Worm (Caenorhabditis elegans): ENCODE results near the gene F45D11.14.
"Not testable (repeated sequence)": the region's sequence is repeated elsewhere in the genome, so short reads cannot be mapped to it uniquely, and the experiment has no call there.

F45D11.14 gene

DNA sequence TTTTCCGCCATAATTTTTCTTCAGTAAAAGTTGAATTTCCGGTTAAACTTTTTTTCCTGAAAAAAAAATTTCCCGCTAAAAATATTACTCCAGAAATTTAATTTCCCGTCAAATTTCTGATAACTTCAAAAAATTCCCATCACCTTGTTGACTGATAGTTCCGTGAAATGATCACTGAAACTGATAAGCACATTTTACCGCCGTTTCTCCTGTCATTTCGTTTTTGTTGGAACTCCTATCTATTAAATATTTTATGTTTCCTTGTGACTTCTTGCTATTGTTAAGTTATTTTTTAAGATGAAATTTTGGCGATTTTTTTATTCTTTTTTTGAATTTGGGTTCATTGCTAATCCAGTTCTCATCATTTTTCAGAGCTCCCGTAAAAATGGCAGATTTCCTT lies 22.3 kb upstream of the F45D11.14 start, which contains the start of gene math-34:
Gene math-34 (plus strand): TSS at position 371 of the 400 bp plus-strand sequence.
- TF ChIP-seq unc-120 (tag; optimal IDR thresholded peaks at IDR 0.05; ENCODE audit: poor library complexity, severe bottlenecking) (no peak), ham-2 (GFP tag; optimal IDR thresholded peaks at IDR 0.05) (no peak), sem-2 (GFP tag; optimal IDR thresholded peaks at IDR 0.05) (no peak), unc-39 (tag; optimal IDR thresholded peaks at IDR 0.05) (no peak), mls-2 (tag; optimal IDR thresholded peaks at IDR 0.05) (no peak), nhr-237 (tag; optimal IDR thresholded peaks at IDR 0.05) (no peak), lsy-2 (tag; optimal IDR thresholded peaks at IDR 0.05) (no peak)

DNA sequence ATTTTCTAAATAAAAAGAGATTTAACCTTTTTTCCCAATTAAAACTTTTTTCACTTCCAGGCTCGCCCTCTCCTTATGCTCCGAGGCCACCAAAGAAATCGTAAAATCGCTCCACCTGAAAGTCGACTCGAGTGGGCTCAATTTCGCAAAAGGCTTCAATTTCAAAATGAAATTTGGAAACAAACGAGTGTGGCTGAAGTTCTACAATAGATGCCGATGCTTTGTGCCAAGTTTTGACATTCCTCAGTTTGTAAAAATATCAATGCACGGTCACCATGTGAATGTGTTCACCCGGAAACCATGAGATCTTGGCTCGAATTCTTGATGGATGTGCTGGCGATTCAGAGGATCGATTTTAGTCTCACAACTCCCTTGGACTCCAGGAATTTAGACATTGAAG lies 20.4 kb upstream of the F45D11.14 start, which contains the start of gene M01D1.12:
Gene M01D1.12 (plus strand): TSS at position 301 of the 400 bp plus-strand sequence.
- no peak for TF ChIP-seq bed-3 (GFP tag; optimal IDR thresholded peaks at IDR 0.05)

DNA sequence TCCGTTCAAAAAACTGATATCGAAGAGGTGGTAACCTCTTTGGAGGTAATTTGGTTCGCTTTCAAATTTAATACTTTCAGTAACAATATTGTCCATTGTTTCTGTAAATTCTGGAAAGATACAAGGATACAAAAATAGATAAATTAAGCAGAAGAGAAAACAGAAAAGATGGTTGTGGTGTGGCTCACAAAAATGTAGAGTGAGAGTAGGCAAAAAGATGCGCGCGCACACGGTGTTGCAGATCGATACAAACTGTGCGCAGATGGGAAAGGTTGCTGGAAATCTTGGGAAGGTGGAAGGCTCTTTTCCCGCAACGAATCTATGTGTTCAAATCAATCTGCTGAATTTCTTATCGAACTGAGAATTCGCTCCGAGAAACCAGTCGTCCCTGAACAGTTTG lies 18.4 kb upstream of the F45D11.14 start, which contains the start of gene btb-11:
Gene btb-11 (minus strand): TSS at position 101 of the 400 bp plus-strand sequence.
- not testable (repeated sequence) for TF ChIP-seq M03D4.4 (tag; optimal IDR thresholded peaks at IDR 0.05); bed-3 (GFP tag; optimal IDR thresholded peaks at IDR 0.05); nhr-76 (tag; optimal IDR thresholded peaks at IDR 0.05)

DNA sequence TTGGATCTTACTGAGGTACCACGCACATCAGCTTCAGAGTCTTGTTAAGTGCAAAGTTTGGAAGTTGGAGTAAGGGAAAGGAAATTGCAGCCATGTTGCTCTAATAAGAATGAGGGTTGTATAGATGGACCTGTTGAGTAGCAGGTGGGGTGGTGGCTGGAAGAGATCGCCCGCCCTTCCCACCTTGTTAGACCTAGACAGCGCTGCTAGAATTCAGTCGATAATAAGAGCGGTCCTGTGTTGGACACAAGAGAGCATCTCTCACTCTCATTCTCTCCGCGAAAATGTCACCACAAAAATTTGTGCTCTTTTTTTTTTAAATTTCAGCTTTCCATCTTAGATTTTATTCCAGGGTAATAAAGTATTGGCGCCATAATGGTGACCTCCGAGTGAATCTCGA lies 4.9 kb downstream of the F45D11.14 start, which contains the start of the genes fbxb-30 and F45D11.5:
Gene fbxb-30 (minus strand): TSS at position 101 of the 400 bp plus-strand sequence.
Gene F45D11.5 (plus strand): TSS at position 352 of the 400 bp plus-strand sequence.
- no peak for TF ChIP-seq cnd-1 (tag; optimal IDR thresholded peaks at IDR 0.05)
- no peak for TF ChIP-seq elt-3 (tag; optimal IDR thresholded peaks at IDR 0.05)
- TF ChIP-seq ceh-43 (GFP tag; optimal IDR thresholded peaks at IDR 0.05), result no peak
- TF ChIP-seq ces-1 (GFP tag; optimal IDR thresholded peaks at IDR 0.05), result no peak
- TF ChIP-seq nhr-12 (tag; optimal IDR thresholded peaks at IDR 0.05), result no peak
- TF ChIP-seq mls-2 (tag; optimal IDR thresholded peaks at IDR 0.05), result no peak
- TF ChIP-seq bed-3 (GFP tag; optimal IDR thresholded peaks at IDR 0.05), result no peak
- TF ChIP-seq snpc-4 (tag; optimal IDR thresholded peaks at IDR 0.05), result no peak
- TF ChIP-seq lsy-2 (tag; optimal IDR thresholded peaks at IDR 0.05), result no peak
- TF ChIP-seq unc-120 (tag; optimal IDR thresholded peaks at IDR 0.05; ENCODE audit: poor library complexity, severe bottlenecking), result no peak

DNA sequence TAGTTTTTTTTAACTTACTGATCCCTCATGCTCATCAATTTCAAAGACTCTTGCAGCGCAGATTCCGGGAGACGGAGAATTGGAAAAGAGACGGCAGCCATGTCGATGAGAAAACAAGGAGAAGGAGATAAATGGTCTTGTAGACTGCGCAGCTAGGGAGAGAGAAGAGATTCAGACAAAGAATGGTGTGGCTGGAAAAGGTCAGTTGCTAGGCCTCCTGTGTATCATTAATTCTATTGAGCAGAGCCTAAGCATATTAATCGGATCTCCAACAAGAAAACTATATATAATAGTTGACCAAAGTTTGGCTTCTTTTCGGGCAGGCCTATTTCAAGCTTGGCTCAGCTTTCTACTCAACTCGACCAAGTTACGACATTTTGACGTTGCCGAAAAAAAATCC lies 6.8 kb downstream of the F45D11.14 start, which contains the start of gene fbxb-29:
Gene fbxb-29 (minus strand): TSS at position 101 of the 400 bp plus-strand sequence.
- TF ChIP-seq tbx-8 (GFP tag; optimal IDR thresholded peaks at IDR 0.05) (no peak), zip-8 (tag; optimal IDR thresholded peaks at IDR 0.05) (no peak), lin-32 (GFP tag; optimal IDR thresholded peaks at IDR 0.05) (no peak), nhr-2 (tag; optimal IDR thresholded peaks at IDR 0.05) (no peak), ces-1 (GFP tag; optimal IDR thresholded peaks at IDR 0.05) (no peak), blmp-1 (tag; optimal IDR thresholded peaks at IDR 0.05) (no peak), nhr-237 (tag; optimal IDR thresholded peaks at IDR 0.05) (no peak), unc-62 (GFP tag; optimal IDR thresholded peaks at IDR 0.05) (no peak), ceh-39 (tag; optimal IDR thresholded peaks at IDR 0.05) (no peak), drap-1 (GFP tag; optimal IDR thresholded peaks at IDR 0.05) (no peak), elt-3 (tag; optimal IDR thresholded peaks at IDR 0.05) (no peak), ham-2 (GFP tag; optimal IDR thresholded peaks at IDR 0.05) (no peak), mls-2 (tag; optimal IDR thresholded peaks at IDR 0.05) (no peak)

DNA sequence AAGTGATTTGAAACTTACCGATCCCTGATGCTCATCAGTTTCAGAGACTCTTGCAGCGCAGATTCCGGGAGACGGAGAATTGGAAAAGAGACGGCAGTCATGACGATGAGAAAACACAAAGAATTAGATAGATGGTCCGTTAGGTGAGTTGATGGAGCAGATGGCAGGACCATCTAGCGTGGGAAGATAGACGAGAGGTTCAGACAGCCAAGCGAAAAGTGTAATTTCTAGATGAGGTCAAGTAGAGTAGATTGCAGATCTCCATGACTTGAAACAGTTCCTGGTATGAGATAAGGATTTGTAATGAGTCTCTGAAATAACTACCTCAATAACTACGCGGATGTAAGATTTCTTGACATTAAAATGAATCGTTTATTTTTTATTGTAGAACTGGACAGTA lies 10.2 kb downstream of the F45D11.14 start, which contains the start of gene F45D11.11:
Gene F45D11.11 (minus strand): TSS at position 101 of the 400 bp plus-strand sequence.
- not testable (repeated sequence) for TF ChIP-seq ceh-39 (tag; optimal IDR thresholded peaks at IDR 0.05); elt-1 (tag; optimal IDR thresholded peaks at IDR 0.05; ENCODE audit: borderline replicate concordance, insufficient read depth); ham-2 (GFP tag; optimal IDR thresholded peaks at IDR 0.05)

DNA sequence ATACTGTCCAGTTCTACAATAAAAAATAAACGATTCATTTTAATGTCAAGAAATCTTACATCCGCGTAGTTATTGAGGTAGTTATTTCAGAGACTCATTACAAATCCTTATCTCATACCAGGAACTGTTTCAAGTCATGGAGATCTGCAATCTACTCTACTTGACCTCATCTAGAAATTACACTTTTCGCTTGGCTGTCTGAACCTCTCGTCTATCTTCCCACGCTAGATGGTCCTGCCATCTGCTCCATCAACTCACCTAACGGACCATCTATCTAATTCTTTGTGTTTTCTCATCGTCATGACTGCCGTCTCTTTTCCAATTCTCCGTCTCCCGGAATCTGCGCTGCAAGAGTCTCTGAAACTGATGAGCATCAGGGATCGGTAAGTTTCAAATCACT lies 12.0 kb downstream of the F45D11.14 start, which contains the start of gene F45D11.7:
Gene F45D11.7 (plus strand): TSS at position 301 of the 400 bp plus-strand sequence.
- not testable (repeated sequence) for TF ChIP-seq hlh-1 (tag; optimal IDR thresholded peaks at IDR 0.05); nhr-237 (tag; optimal IDR thresholded peaks at IDR 0.05); ces-1 (GFP tag; optimal IDR thresholded peaks at IDR 0.05)
